Worm (Caenorhabditis elegans) whole organism, L2 larva: ENCODE measurements around the gene ZK897.10.

Source experiments
- C34F6.9 ChIP-seq: fragments of 150-350 bp; optimal IDR thresholded peaks from 2 replicates; lab custom pipeline; 2014; ENCODE audit warnings: missing biosample characterization, missing genetic modification characterization
- elt-3 ChIP-seq: sonication (generic microtip); optimal IDR thresholded peaks from 2 replicates; lab custom pipeline; 2017; ENCODE audit warnings: missing biosample characterization, missing genetic modification characterization
- lin-39 ChIP-seq: fragments of 150-350 bp; optimal IDR thresholded peaks from 2 replicates; lab custom pipeline; 2014; ENCODE audit warnings: missing biosample characterization, missing genetic modification reagents, missing genetic modification characterization
- mdl-1 ChIP-seq, 2 experiments: fragments of 150-350 bp in 1 of 2; sonication (generic microtip) in 1 of 2; optimal IDR thresholded peaks; 2 replicates each; lab custom pipeline; 2017; ENCODE audit warnings: missing biosample characterization in 2 of 2, missing genetic modification characterization in 2 of 2

DNA sequence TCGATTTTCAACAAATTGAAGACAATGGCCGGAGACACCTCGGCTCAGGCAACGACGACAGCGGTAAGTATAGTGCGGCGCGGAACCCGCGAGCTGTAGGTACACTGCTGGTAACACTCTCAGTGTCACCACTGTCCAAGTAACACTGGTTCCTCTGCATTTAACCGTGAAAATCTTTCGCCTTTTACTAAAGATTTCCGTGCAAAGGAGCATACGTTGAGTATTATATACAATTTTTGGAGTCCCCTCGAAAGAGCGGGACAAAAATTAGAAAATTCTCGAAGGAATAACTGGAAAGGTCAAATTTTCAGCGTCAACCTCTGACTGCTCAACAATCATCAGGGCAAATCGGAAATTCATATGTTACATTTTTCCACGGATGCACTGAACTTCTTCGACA lies 20.8 kb downstream of the ZK897.10 start:
- TF ChIP-seq lin-39 (tag; lab: Kevin White, UChicago) (no peak), mdl-1 (tag; optimal IDR thresholded peaks at IDR 0.05; lab: Kevin White, UChicago) (no peak), elt-3 (no peak), C34F6.9 (tag; lab: Kevin White, UChicago) (no peak)
